Fruit fly (Drosophila melanogaster): Measurements from ENCODE around the gene Mical.

Gene Mical

DNA sequence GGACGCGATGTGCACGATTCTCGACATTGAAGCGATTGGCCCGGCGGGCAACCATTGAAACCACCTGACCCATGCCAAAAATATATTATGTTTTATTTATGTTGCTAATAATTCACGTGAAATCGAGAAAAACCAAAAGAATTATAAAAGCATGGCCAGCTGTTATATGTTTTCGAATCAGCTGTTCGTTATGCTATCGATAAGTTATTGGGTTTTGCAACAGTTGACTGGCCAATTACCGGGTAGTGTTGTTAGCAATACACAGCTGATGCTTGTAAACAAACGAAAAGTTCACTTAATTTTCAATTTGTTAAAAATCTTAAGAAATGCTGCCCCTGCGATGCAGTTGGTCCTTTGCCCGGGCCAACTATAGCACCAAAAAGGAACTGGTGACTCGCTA lies 2.6 kb upstream of the Mical start, which contains the start of the genes CG11722 and mtTFB2:
CG11722 (minus strand) TSS at position 200 of the 400 bp plus-strand sequence.
mtTFB2 (plus strand) TSS at position 232 of the 400 bp plus-strand sequence.
- TF ChIP-seq CG14655 (GFP tag; optimal IDR thresholded peaks at IDR 0.05) (no peak), CG10348 (GFP tag; IDR thresholded peaks at IDR 0.05) (no peak), gl (tag; optimal IDR thresholded peaks at IDR 0.05) (no peak), D1 (tag; optimal IDR thresholded peaks at IDR 0.05) (no peak), CG17806 (tag; optimal IDR thresholded peaks at IDR 0.05) (no peak), CG13204 (GFP tag; optimal IDR thresholded peaks at IDR 0.05) (no peak), CG9948 (tag; optimal IDR thresholded peaks at IDR 0.05) (no peak), CG8301 (tag; optimal IDR thresholded peaks at IDR 0.05) (no peak), CG34367 (tag; optimal IDR thresholded peaks at IDR 0.05) (no peak), rn (GFP tag; IDR thresholded peaks at IDR 0.05) (no peak), CG12605 (GFP tag; IDR thresholded peaks at IDR 0.05) (no peak), CG4496 (GFP tag; IDR thresholded peaks at IDR 0.05) (no peak), Pif1B (GFP tag; optimal IDR thresholded peaks at IDR 0.05) (no peak), Pif1A (GFP tag; optimal IDR thresholded peaks at IDR 0.05) (no peak), Ets98B (GFP tag; IDR thresholded peaks at IDR 0.05) (no peak), Snoo (tag; optimal IDR thresholded peaks at IDR 0.05) (no peak), CG32121 (GFP tag; IDR thresholded peaks at IDR 0.05) (no peak), CG8159 (tag; optimal IDR thresholded peaks at IDR 0.05) (no peak), fd96Ca (GFP tag; IDR thresholded peaks at IDR 0.05) (no peak), EcR (GFP tag; optimal IDR thresholded peaks at IDR 0.05) (no peak)

DNA sequence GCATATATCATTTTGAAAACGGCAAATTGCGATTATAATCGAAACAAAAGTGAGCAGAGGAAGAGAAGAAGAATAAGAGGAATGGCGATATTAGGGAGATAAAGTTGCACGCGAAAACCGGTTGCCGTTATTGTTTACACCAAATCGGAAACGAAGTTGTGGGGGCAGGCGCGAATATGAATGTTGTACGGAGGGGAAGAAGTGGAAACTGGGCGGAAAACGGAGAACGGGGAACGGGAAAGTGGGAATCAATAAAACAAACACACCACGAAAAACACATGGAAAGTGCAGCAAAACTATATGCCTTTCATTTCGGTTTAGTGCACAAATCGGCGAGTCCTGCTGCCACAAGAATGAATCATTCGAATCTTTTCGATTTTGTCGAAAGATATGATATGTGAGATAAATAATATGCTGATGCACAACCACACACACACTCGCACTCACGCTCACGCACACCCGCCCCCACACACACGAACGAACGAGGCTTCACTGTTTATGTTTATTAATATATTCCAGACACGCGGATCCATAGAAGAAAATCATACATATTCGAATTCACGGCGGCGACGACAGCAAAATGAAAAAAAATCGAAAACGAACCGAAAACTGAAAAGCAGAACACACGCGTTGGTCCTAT lies 551 bp downstream of the Mical start:
- TF ChIP-seq Pif1B (GFP tag; optimal IDR thresholded peaks at IDR 0.05) (no peak), CG10348 (GFP tag; IDR thresholded peaks at IDR 0.05) (no peak), CG15710 (tag; optimal IDR thresholded peaks at IDR 0.05) (no peak), rn (GFP tag; IDR thresholded peaks at IDR 0.05) (no peak), CG13204 (GFP tag; optimal IDR thresholded peaks at IDR 0.05) (no peak), Pif1A (GFP tag; optimal IDR thresholded peaks at IDR 0.05) (no peak), CG8301 (tag; optimal IDR thresholded peaks at IDR 0.05) (no peak), CG8159 (tag; optimal IDR thresholded peaks at IDR 0.05) (no peak), CG9948 (tag; optimal IDR thresholded peaks at IDR 0.05) (no peak), CG32121 (GFP tag; IDR thresholded peaks at IDR 0.05) (no peak), Snoo (tag; optimal IDR thresholded peaks at IDR 0.05) (no peak), CG17806 (tag; optimal IDR thresholded peaks at IDR 0.05) (no peak), D1 (tag; optimal IDR thresholded peaks at IDR 0.05) (no peak), CG4496 (GFP tag; IDR thresholded peaks at IDR 0.05) (no peak), CG14655 (GFP tag; optimal IDR thresholded peaks at IDR 0.05) (no peak), EcR (GFP tag; optimal IDR thresholded peaks at IDR 0.05) (no peak), CG34367 (tag; optimal IDR thresholded peaks at IDR 0.05) (no peak), CG12605 (GFP tag; IDR thresholded peaks at IDR 0.05) (no peak), Ets98B (GFP tag; IDR thresholded peaks at IDR 0.05) (no peak), gl (tag; optimal IDR thresholded peaks at IDR 0.05) (no peak)

DNA sequence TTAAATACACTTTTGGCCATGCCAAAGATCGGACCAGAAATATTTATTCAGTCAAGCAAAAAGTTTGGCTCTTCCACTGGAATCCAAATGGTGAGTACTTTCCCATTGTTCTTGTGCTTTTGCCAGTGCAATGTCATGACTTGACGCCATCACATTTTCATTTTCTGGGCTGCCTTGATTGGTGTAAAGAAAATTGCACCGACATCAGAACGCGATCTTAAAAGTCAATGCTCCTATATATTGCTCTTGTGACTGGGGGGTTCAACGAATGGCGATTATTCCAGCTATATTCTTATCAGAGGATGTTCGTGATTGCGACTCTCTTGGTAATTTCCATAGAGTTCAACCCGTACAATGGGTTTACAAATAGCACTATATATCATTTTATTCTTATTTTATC lies 2.2 kb downstream of the Mical start:
- TF ChIP-seq Pif1B (GFP tag; optimal IDR thresholded peaks at IDR 0.05), result no peak
- TF ChIP-seq EcR (GFP tag; optimal IDR thresholded peaks at IDR 0.05), result peak; percentile 95

DNA sequence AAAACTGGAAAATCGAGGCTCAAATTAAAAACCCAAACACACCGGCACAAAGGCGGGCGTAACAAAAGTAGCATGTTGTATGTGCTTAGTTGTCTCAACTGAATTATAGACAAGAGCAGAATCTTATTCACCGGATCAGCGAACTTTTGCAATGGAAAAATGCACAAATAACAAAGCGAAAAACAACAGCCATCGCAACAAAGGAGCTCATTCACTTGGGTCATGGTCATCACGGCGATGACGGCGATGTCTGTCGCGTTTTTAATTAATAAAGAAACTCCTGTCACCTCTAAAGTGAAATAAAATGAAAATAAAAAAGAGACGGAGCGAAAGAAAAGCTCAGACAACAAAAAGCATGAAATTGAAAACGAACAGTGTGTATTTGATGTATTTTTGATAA lies 3.5 kb downstream of the Mical start:
- TF ChIP-seq Ets98B (GFP tag; IDR thresholded peaks at IDR 0.05) (no peak), EcR (GFP tag; optimal IDR thresholded peaks at IDR 0.05) (peak; percentile 92)

DNA sequence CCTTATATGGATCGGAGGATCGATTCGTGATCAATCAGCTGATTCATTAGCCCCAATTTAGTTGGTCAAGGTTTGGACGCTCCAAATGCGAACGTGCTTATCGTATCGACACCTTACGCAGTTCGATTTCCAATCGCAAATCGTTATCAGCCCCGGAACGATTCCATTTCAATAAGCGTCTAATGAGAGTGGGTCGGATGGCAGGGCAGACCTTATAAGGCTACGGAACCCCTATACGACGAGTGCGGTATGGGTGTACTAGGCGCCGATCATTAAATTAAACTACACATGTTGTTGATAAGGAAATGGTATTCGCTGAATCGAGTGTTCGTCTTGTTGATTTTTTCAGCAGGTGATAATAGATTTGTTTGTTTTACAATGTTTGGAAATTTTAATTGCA lies 6.9 kb downstream of the Mical start:
- TF ChIP-seq fd96Ca (GFP tag; IDR thresholded peaks at IDR 0.05) (no peak), CG15710 (tag; optimal IDR thresholded peaks at IDR 0.05) (no peak), CG34367 (tag; optimal IDR thresholded peaks at IDR 0.05) (no peak), CG10348 (GFP tag; IDR thresholded peaks at IDR 0.05) (no peak), Snoo (tag; optimal IDR thresholded peaks at IDR 0.05) (no peak), Pif1B (GFP tag; optimal IDR thresholded peaks at IDR 0.05) (no peak), CG13204 (GFP tag; optimal IDR thresholded peaks at IDR 0.05) (no peak), CG4496 (GFP tag; IDR thresholded peaks at IDR 0.05) (no peak), CG8301 (tag; optimal IDR thresholded peaks at IDR 0.05) (no peak), Ets98B (GFP tag; IDR thresholded peaks at IDR 0.05) (no peak), CG8159 (tag; optimal IDR thresholded peaks at IDR 0.05) (no peak)

DNA sequence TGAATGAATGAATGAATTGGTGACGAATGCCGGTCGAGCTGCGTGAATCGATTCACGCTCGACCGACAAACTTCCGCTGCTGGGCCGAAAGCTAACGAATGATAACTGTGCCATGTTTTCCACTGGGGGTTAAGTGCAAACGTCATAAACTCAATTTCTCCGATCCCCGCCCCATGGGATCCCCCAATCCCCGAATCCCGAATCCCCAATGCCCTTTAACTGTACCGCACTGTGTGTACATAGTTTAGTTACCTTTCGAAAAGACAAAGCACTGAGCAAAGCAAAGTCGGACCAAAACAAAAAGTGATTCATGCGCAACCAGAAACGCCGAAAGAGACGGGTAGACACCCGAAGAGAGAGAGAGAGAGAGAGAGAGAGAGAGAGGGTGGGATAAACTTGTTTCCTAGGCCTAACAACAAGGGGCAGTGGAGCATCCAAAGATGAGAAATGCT lies 7.7 kb downstream of the Mical start:
- TF ChIP-seq CG10348 (GFP tag; IDR thresholded peaks at IDR 0.05) (no peak), Ets98B (GFP tag; IDR thresholded peaks at IDR 0.05) (no peak), CG4496 (GFP tag; IDR thresholded peaks at IDR 0.05) (peak; percentile 27; the same call in 1 of the 3 replicates), EcR (GFP tag; optimal IDR thresholded peaks at IDR 0.05) (peak; percentile 82), CG14655 (GFP tag; optimal IDR thresholded peaks at IDR 0.05) (peak; percentile 11)
